Worm (Caenorhabditis elegans) whole organism, L2 larva: ENCODE results near the gene F13C5.1.

Experiments
- ama-1 ChIP-seq: fragments of 150-350 bp; optimal IDR thresholded peaks from 2 replicates; lab custom pipeline; 2018; ENCODE audit warnings: inconsistent platforms
- blmp-1 ChIP-seq: sonication (generic microtip); optimal IDR thresholded peaks from 2 replicates; lab custom pipeline; 2017; ENCODE audit warnings: missing genetic modification characterization, mild to moderate bottlenecking, missing compliant biosample characterization, antibody characterized with exemption, moderate library complexity; ENCODE audit not compliant: insufficient read depth
- egl-27 ChIP-seq: sonication (generic microtip); optimal IDR thresholded peaks from 3 replicates; lab custom pipeline; 2017; ENCODE audit warnings: missing biosample characterization, missing genetic modification reagents, missing genetic modification characterization
- mdl-1 ChIP-seq, 2 experiments: fragments of 150-350 bp in 1 of 2; sonication (generic microtip) in 1 of 2; optimal IDR thresholded peaks; 2 replicates each; lab custom pipeline; 2017; ENCODE audit warnings: missing biosample characterization in 2 of 2, missing genetic modification characterization in 2 of 2
- nhr-237 ChIP-seq: fragments of 150-350 bp; optimal IDR thresholded peaks from 2 replicates; lab custom pipeline; 2014; ENCODE audit warnings: missing biosample characterization, missing genetic modification characterization
- nhr-77 ChIP-seq: fragments of 150-350 bp; optimal IDR thresholded peaks from 2 replicates; lab custom pipeline; 2014; ENCODE audit warnings: missing biosample characterization, missing genetic modification characterization
- unc-39 ChIP-seq: fragments of 150-350 bp; optimal IDR thresholded peaks from 2 replicates; lab custom pipeline; 2014; ENCODE audit warnings: missing biosample characterization, missing genetic modification characterization

DNA sequence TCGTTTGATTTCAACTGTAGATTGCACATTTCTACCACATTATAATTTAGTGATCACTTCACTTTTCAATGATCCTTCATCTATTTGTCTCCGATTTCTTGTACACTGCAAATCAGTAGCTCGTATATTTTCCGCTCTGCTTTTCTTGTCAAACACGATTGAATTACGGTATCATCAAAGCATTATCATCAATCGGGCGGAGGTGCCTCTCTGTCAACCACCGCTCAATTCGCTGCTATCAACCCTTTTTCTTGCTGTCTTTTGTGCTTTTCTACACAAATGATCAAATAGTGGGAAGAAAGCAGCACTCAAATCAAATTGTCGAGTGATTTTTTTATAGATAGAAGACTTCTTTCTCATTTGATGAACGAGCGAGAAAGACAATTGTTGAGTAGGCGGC is 35.6 kb downstream of the F13C5.1 start:
- TF ChIP-seq nhr-77 (tag; lab: Kevin White, UChicago) (no peak), unc-39 (tag; lab: Kevin White, UChicago) (no peak), mdl-1 (tag; optimal IDR thresholded peaks at IDR 0.05; lab: Kevin White, UChicago) (no peak), ama-1 (lab: Kevin White, UChicago) (no peak), blmp-1 (tag; lab: Kevin White, UChicago) (no peak), nhr-237 (tag; lab: Kevin White, UChicago) (no peak), egl-27 (tag; lab: Kevin White, UChicago) (no peak)
